Fruit fly (Drosophila melanogaster): Measurements from ENCODE around the gene Cals.
A peak's percentile ranks its signal among the peaks of the same experiment; 100 is the strongest.

The Cals gene

DNA sequence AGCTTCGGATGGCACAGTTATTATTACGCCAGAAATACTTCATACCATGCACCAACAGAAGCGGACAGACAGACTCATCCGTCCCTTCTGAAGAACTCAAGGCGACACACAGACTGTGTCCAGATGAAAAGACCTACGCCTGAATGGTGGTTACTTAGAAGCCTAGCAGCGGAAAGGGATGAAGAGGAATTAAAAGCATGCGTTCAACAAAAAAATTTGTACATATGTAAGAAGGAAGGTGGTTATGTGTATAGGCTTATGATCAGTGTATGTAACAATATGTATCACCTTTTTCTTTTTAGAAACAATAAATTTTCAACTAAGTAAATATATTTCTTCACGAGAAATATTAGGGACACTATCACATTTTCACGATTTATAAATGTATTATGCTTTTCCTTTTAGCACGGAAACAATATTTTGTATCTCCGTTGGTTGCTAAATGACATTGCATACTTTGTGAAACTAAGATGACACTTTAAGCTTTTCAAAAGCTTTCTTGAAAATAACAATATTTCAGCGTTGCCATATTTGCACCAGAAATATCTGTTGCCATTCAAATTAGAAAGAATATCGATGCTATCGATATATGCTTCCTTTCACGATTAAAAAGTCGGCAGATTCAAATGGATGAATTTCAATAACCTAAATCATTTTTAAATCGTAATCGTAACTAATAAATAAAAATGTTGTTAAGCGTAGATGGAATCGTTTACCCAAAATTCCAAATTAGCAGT lies 38.7 kb downstream of the Cals start, which contains the start of gene Actbeta (continued):
- TF ChIP-seq insv (GFP tag; optimal IDR thresholded peaks at IDR 0.05) (peak in 1 of 2 experiments; percentile 79), CG8924 (tag; optimal IDR thresholded peaks at IDR 0.05) (no peak), CG13287 (GFP tag; IDR thresholded peaks at IDR 0.05; ENCODE audit: partially characterized antibody) (peak; percentile 95), hth (optimal IDR thresholded peaks at IDR 0.05) (no peak), Lpt (GFP tag; optimal IDR thresholded peaks at IDR 0.05) (no peak), Mes4 (GFP tag; optimal IDR thresholded peaks at IDR 0.05) (no peak)

DNA sequence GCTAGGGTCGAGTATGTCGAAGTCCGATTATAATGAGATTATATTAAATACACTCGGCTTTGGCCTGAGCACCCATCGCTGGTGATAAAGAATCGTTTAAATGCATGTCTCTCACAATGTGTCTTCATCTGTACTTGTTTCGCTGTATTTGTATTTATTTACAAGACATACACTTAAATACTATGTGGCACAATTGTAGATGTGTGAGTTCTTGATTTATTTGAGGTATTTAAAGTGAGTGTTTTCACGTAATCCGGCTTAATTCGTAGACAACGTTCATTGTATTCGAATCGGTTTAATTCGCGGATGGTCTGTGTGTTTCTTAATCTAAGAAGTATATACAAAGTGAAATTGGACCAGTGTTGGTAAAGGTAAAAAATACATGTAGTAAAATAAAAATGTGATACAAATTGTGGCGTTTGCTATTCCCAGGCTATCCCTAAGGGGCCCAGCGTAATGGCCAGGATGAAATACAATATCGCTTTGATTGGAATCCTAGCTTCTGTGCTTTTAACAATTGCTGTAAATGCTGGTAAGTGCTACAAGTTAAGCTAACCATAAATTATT lies 58.4 kb downstream of the Cals start, which contains the start of gene Zyx:
TSS of gene Zyx (minus strand) at position 350 of the 567 bp plus-strand sequence.
- TF ChIP-seq B-H1 (GFP tag; IDR thresholded peaks at IDR 0.05) (no peak), salm (tag; optimal IDR thresholded peaks at IDR 0.05) (no peak), lilli (GFP tag; optimal IDR thresholded peaks at IDR 0.05) (peak; percentile 20), CG30020 (tag; optimal IDR thresholded peaks at IDR 0.05) (peak; percentile 80), sens (GFP tag) (peak; percentile 77), CG8290 (GFP tag; optimal IDR thresholded peaks at IDR 0.05) (peak; percentile 69), CG8290 (tag; optimal IDR thresholded peaks at IDR 0.05) (peak in 1 of 2 experiments; percentile 39), CG17361 (GFP tag; IDR thresholded peaks at IDR 0.05) (no peak), sug (tag; optimal IDR thresholded peaks at IDR 0.05) (peak; percentile 2), CG13775 (GFP tag; optimal IDR thresholded peaks at IDR 0.05) (no peak), CG7786 (GFP tag; optimal IDR thresholded peaks at IDR 0.05) (no peak), br (optimal IDR thresholded peaks at IDR 0.05) (no peak), onecut (GFP tag; IDR thresholded peaks at IDR 0.05) (no peak), CG10267 (tag; optimal IDR thresholded peaks at IDR 0.05) (peak; percentile 80), Dll (GFP tag; IDR thresholded peaks at IDR 0.05; ENCODE audit: partially characterized antibody) (0 out of 4 replicates have a peak, but pooled peaks have one; percentile 28), stwl (tag; optimal IDR thresholded peaks at IDR 0.05) (peak; percentile 98), CG1603 (tag; optimal IDR thresholded peaks at IDR 0.05) (peak; percentile 9), phol (tag; optimal IDR thresholded peaks at IDR 0.05) (no peak), CG14710 (tag; optimal IDR thresholded peaks at IDR 0.05) (no peak), CG2199 (GFP tag; IDR thresholded peaks at IDR 0.05) (peak; percentile 78; the same call in 2 of the 3 replicates), CG17802 (tag; optimal IDR thresholded peaks at IDR 0.05) (peak; percentile 48), usp (GFP tag; optimal IDR thresholded peaks at IDR 0.05) (no peak), eve (GFP tag; optimal IDR thresholded peaks at IDR 0.05) (peak in 1 of 2 experiments; percentile 20), exex (tag; optimal IDR thresholded peaks at IDR 0.05) (no peak), CG34376 (GFP tag; optimal IDR thresholded peaks at IDR 0.05) (peak; percentile 71), MBD-R2 (GFP tag; IDR thresholded peaks at IDR 0.05) (no peak), CG1529 (GFP tag; optimal IDR thresholded peaks at IDR 0.05) (no peak), insv (GFP tag; optimal IDR thresholded peaks at IDR 0.05) (no peak)

DNA sequence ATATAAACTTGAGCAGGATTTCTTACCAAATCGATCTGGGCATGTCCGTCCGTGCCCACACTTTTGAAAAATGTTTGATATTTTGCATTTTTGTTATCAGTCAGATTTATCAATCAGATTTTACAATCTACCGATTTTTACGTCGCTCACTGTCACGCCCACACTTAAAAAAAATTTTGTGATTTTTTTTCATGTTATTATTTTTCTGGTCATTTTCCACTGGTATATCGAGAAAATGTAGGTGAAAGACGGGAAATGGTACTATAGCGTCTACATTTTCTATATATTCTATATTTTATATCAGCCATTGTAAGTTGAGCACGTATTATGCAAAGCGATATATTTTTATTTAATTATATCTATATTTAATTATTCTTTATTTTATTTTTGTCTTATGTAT lies 58.9 kb downstream of the Cals start:
- TF ChIP-seq lola (GFP tag; optimal IDR thresholded peaks at IDR 0.05): no peak
- TF ChIP-seq pzg (GFP tag; optimal IDR thresholded peaks at IDR 0.05): no peak
- TF ChIP-seq Ptx1 (GFP tag; IDR thresholded peaks at IDR 0.05): no peak
- TF ChIP-seq CG3407 (GFP tag; optimal IDR thresholded peaks at IDR 0.05): peak; percentile 3
- TF ChIP-seq slou (GFP tag; optimal IDR thresholded peaks at IDR 0.05): no peak
- TF ChIP-seq CG33557 (GFP tag; optimal IDR thresholded peaks at IDR 0.05): no peak
- TF ChIP-seq Deaf1 (tag; optimal IDR thresholded peaks at IDR 0.05): no peak
- no peak for TF ChIP-seq CG2889 (GFP tag; IDR thresholded peaks at IDR 0.05)
- peak; percentile 31 for TF ChIP-seq CG9727 (GFP tag; optimal IDR thresholded peaks at IDR 0.05)
- TF ChIP-seq CG8765 (GFP tag; IDR thresholded peaks at IDR 0.05): no peak
- TF ChIP-seq Tbp (GFP tag; optimal IDR thresholded peaks at IDR 0.05): no peak
- no peak for TF ChIP-seq her (GFP tag; optimal IDR thresholded peaks at IDR 0.05)
- TF ChIP-seq Awh (GFP tag; IDR thresholded peaks at IDR 0.05): no peak
- peak; percentile 35 for TF ChIP-seq Fer3 (tag; optimal IDR thresholded peaks at IDR 0.05)
- no peak for TF ChIP-seq esg (GFP tag; conservative IDR thresholded peaks at IDR 0.05)
- no peak for TF ChIP-seq CG13894 (tag; optimal IDR thresholded peaks at IDR 0.05)
- TF ChIP-seq br (optimal IDR thresholded peaks at IDR 0.05): no peak
- no peak for TF ChIP-seq CG11560 (tag; IDR thresholded peaks at IDR 0.05)
